Worm (Caenorhabditis elegans) whole organism, mixed stage, embryonic: ENCODE measurements around the gene riok-3.

Experiments
- bed-3 ChIP-seq: fragments of 200-800 bp; sonication (Bioruptor generic); optimal IDR thresholded peaks from 3 replicates; lab custom pipeline; 2018; ENCODE audit warnings: mild to moderate bottlenecking, missing genetic modification characterization, moderate library complexity, missing compliant biosample characterization
- cnd-1 ChIP-seq: fragments of 200-800 bp; sonication (Bioruptor generic); optimal IDR thresholded peaks from 2 replicates; lab custom pipeline; 2018; ENCODE audit warnings: mild to moderate bottlenecking, missing genetic modification characterization, missing compliant biosample characterization
- hlh-1 ChIP-seq: fragments of 150-350 bp; optimal IDR thresholded peaks from 2 replicates; lab custom pipeline; 2014; ENCODE audit warnings: missing biosample characterization, missing genetic modification reagents, missing genetic modification characterization
- lin-13 ChIP-seq: fragments of 150-350 bp; optimal IDR thresholded peaks from 2 replicates; lab custom pipeline; 2014; ENCODE audit warnings: missing biosample characterization, missing genetic modification characterization
- nhr-12 ChIP-seq: fragments of 150-350 bp; optimal IDR thresholded peaks from 2 replicates; lab custom pipeline; 2014; ENCODE audit warnings: missing biosample characterization, missing genetic modification characterization
- nhr-2 ChIP-seq: fragments of 150-350 bp; optimal IDR thresholded peaks from 2 replicates; lab custom pipeline; 2014; ENCODE audit warnings: missing biosample characterization, missing genetic modification characterization
- nhr-237 ChIP-seq: fragments of 150-350 bp; optimal IDR thresholded peaks from 2 replicates; lab custom pipeline; 2014; ENCODE audit warnings: missing biosample characterization, missing genetic modification characterization
- nhr-28 ChIP-seq: fragments of 150-350 bp; optimal IDR thresholded peaks from 2 replicates; lab custom pipeline; 2014; ENCODE audit warnings: missing biosample characterization, missing genetic modification characterization
- pha-4 ChIP-seq: fragments of 150-350 bp; optimal IDR thresholded peaks from 2 replicates; lab custom pipeline; 2018; ENCODE audit warnings: missing biosample characterization, missing genetic modification reagents, missing genetic modification characterization
- snpc-4 ChIP-seq: fragments of 150-350 bp; optimal IDR thresholded peaks from 2 replicates; lab custom pipeline; 2014; ENCODE audit warnings: missing biosample characterization, missing genetic modification characterization
- unc-62 ChIP-seq: fragments of 150-350 bp; optimal IDR thresholded peaks from 2 replicates; lab custom pipeline; 2014; ENCODE audit warnings: missing biosample characterization, missing genetic modification reagents, missing genetic modification characterization

ce11 chrIII:9760184-9760583 lies 44.6 kb downstream of the riok-3 start:
- TF ChIP-seq pha-4 (tag; lab: Kevin White, UChicago) (no peak), bed-3 (GFP tag; lab: Kevin White, UChicago) (no peak), snpc-4 (tag; lab: Kevin White, UChicago) (no peak), cnd-1 (tag; lab: Kevin White, UChicago) (no peak), nhr-28 (tag; lab: Kevin White, UChicago) (no peak), lin-13 (tag; lab: Kevin White, UChicago) (no peak), nhr-2 (tag; lab: Kevin White, UChicago) (no peak), hlh-1 (tag; lab: Kevin White, UChicago) (no peak), unc-62 (GFP tag; lab: Kevin White, UChicago) (no peak), nhr-237 (no peak), nhr-12 (tag; lab: Kevin White, UChicago) (no peak)
